Worm (Caenorhabditis elegans) whole organism, young adult: ENCODE data around the gene C49F5.6.

Experiments used
- ama-1 ChIP-seq, 3 experiments: fragments of 150-350 bp in 1 of 3; sonication (generic microtip) in 2 of 3; optimal IDR thresholded peaks; 2 replicates each; lab custom pipeline; 2014 to 2018; ENCODE audit warnings: missing biosample characterization in 2 of 3, missing genetic modification characterization in 2 of 3, missing genetic modification reagents in 2 of 3
- ceh-40 ChIP-seq: fragments of 200-800 bp; sonication (Bioruptor generic); IDR thresholded peaks from 2 replicates; pipeline ENCODE4 v1.3.6; 2022; ENCODE audit warnings: missing genetic modification characterization, missing compliant biosample characterization
- die-1 ChIP-seq: sonication (generic microtip); optimal IDR thresholded peaks from 2 replicates; lab custom pipeline; 2016; ENCODE audit warnings: missing genotype, mild to moderate bottlenecking, missing genetic modification characterization, missing compliant biosample characterization
- egl-18 ChIP-seq: fragments of 200-800 bp; sonication (Bioruptor generic); IDR thresholded peaks from 2 replicates; pipeline ENCODE4 v1.3.6; 2022; ENCODE audit warnings: missing genetic modification reagents, missing genetic modification characterization, missing compliant biosample characterization
- ets-4 ChIP-seq: fragments of 200-800 bp; sonication (Bioruptor generic); optimal IDR thresholded peaks from 2 replicates; lab custom pipeline; 2018; ENCODE audit warnings: mild to moderate bottlenecking, missing genetic modification characterization, missing compliant biosample characterization
- hmg-20 ChIP-seq: fragments of 200-800 bp; sonication (Bioruptor generic); IDR thresholded peaks from 2 replicates; pipeline ENCODE4 v1.3.6; 2022; ENCODE audit warnings: missing genetic modification reagents, missing genetic modification characterization, missing compliant biosample characterization
- lag-1 ChIP-seq: fragments of 200-800 bp; sonication (Bioruptor generic); IDR thresholded peaks from 2 replicates; pipeline ENCODE4 v1.3.6; 2022; ENCODE audit warnings: missing genetic modification reagents, missing genetic modification characterization, missing compliant biosample characterization
- let-607 ChIP-seq, 2 experiments: fragments of 200-800 bp in 1 of 2; sonication (Bioruptor generic) in 1 of 2; sonication (generic microtip) in 1 of 2; optimal IDR thresholded peaks; 2 replicates each; lab custom pipeline; 2016 to 2018; ENCODE audit warnings: mild to moderate bottlenecking in 2 of 2, missing compliant biosample characterization in 2 of 2, missing genetic modification characterization in 2 of 2, moderate library complexity in 2 of 2, missing genotype in 1 of 2
- lin-54 ChIP-seq: fragments of 200-800 bp; sonication (Bioruptor generic); optimal IDR thresholded peaks from 2 replicates; lab custom pipeline; 2018; ENCODE audit warnings: mild to moderate bottlenecking, missing genetic modification characterization, missing compliant biosample characterization
- nfya-1 ChIP-seq: sonication (generic microtip); optimal IDR thresholded peaks from 2 replicates; lab custom pipeline; 2017; ENCODE audit warnings: antibody characterized with exemption, missing compliant biosample characterization, missing genetic modification characterization, borderline replicate concordance; ENCODE audit not compliant: insufficient read depth
- rec-8 ChIP-seq, 2 experiments: sonication (generic microtip); optimal IDR thresholded peaks; 2 replicates each; lab custom pipeline; 2016; ENCODE audit warnings: mild to moderate bottlenecking in 2 of 2, missing genetic modification characterization in 2 of 2, missing genetic modification reagents in 2 of 2, missing genotype in 2 of 2, missing biosample characterization in 1 of 2, missing compliant biosample characterization in 1 of 2, moderate library complexity in 1 of 2
- snpc-4 ChIP-seq, 5 experiments: fragments of 150-350 bp in 1 of 5; sonication (generic microtip) in 4 of 5; optimal IDR thresholded peaks; 2 replicates each; lab custom pipeline; 2014 to 2018; ENCODE audit warnings: missing genetic modification characterization in 5 of 5, missing biosample characterization in 3 of 5, antibody characterized with exemption in 2 of 5, mild to moderate bottlenecking in 2 of 5, missing compliant biosample characterization in 2 of 5, missing genotype in 2 of 5, moderate library complexity in 2 of 5, missing genetic modification reagents in 1 of 5
- ztf-22 ChIP-seq: fragments of 200-800 bp; sonication (Bioruptor generic); optimal IDR thresholded peaks from 2 replicates; lab custom pipeline; 2018; ENCODE audit warnings: mild to moderate bottlenecking, missing genetic modification characterization, moderate library complexity, missing compliant biosample characterization
- ztf-26 ChIP-seq: sonication (generic microtip); optimal IDR thresholded peaks from 2 replicates; lab custom pipeline; 2017; ENCODE audit warnings: missing genetic modification characterization, missing compliant biosample characterization

DNA sequence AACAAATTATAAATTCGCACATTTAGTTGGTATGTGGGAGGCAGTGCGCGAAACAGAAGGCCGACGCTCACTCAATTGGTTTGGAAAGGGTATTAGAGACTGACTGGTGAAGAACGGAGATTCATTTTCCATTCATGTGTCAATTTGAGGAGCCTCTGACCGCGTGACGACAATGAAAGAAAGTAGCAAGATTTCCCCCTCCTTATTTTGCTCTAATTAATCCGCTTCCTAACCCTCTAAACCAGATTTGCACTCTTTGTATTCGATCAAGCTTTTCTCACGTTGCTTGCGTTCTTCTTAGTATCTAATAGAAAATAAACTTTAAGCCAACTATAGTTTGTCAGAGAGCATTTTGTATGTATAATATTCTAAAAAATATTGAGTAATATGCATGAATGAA lies 48.0 kb downstream of the C49F5.6 start:
- no peak for TF ChIP-seq let-607 (tag; optimal IDR thresholded peaks at IDR 0.05; lab: Kevin White, UChicago)
- TF ChIP-seq lag-1 (GFP tag; lab: Robert Waterston, UW): no peak
- no peak for TF ChIP-seq nfya-1 (tag; lab: Kevin White, UChicago)
- TF ChIP-seq ztf-22 (GFP tag; lab: Kevin White, UChicago): no peak
- TF ChIP-seq ets-4 (GFP tag; lab: Kevin White, UChicago): no peak
- TF ChIP-seq ceh-40: no peak
- TF ChIP-seq ztf-26 (tag; lab: Kevin White, UChicago): no peak
- TF ChIP-seq egl-18: no peak
- TF ChIP-seq snpc-4 (GFP tag; optimal IDR thresholded peaks at IDR 0.05; lab: Kevin White, UChicago): no peak
- TF ChIP-seq snpc-4 (tag; optimal IDR thresholded peaks at IDR 0.05; lab: Kevin White, UChicago): no peak
- TF ChIP-seq hmg-20 (GFP tag; lab: Robert Waterston, UW): no peak
- no peak for TF ChIP-seq ama-1 (optimal IDR thresholded peaks at IDR 0.05; lab: Kevin White, UChicago)
- no peak for TF ChIP-seq ama-1 (GFP tag; optimal IDR thresholded peaks at IDR 0.05; lab: Kevin White, UChicago)
- no peak for TF ChIP-seq die-1 (tag; lab: Kevin White, UChicago)
- no peak for TF ChIP-seq lin-54 (GFP tag; lab: Kevin White, UChicago)
- TF ChIP-seq rec-8 (tag; optimal IDR thresholded peaks at IDR 0.05; lab: Kevin White, UChicago): no peak
